Fruit fly (Drosophila melanogaster) whole organism: ENCODE data around the gene Rift.

ENCODE experiments used
- CG8478 ChIP-seq: fragments of >200 bp; optimal IDR thresholded peaks from 2 replicates; lab custom pipeline; 2018; ENCODE audit warnings: inconsistent platforms
- Dll ChIP-seq: fragments of >200 bp; optimal IDR thresholded peaks from 2 replicates; lab custom pipeline; 2017
- pan ChIP-seq: fragments of >200 bp; optimal IDR thresholded peaks from 2 replicates; lab custom pipeline; 2017
- usp ChIP-seq: fragments of >200 bp; optimal IDR thresholded peaks from 2 replicates; lab custom pipeline; 2017; ENCODE audit warnings: missing biosample characterization, missing genetic modification characterization, mixed read lengths

- TF ChIP-seq usp (GFP tag; lab: Kevin White, UChicago), result no peak
- no peak for TF ChIP-seq Dll (lab: Kevin White, UChicago)
- TF ChIP-seq CG8478 (lab: Kevin White, UChicago), result no peak
- no peak for TF ChIP-seq pan (lab: Kevin White, UChicago)
Observed at dm6 chr3R:31794457-31794856, 15.5 kb downstream of the Rift start.
